Fruit fly (Drosophila melanogaster) whole organism, prepupa: ENCODE data around the gene Atg18a.
A peak's percentile ranks its signal among the peaks of the same experiment; 100 is the strongest.

Source experiments
- Blimp-1 ChIP-seq: fragments of 200-800 bp; sonication (Bioruptor generic); optimal IDR thresholded peaks from 3 replicates; lab custom pipeline; 2017; ENCODE audit warnings: missing biosample characterization, missing genetic modification characterization, mild to moderate bottlenecking, moderate library complexity, missing genetic modification reagents
- CG10631 ChIP-seq: fragments of 200-800 bp; sonication (Bioruptor generic); optimal IDR thresholded peaks from 2 replicates; lab custom pipeline; 2016; ENCODE audit warnings: missing biosample characterization, missing genetic modification characterization
- CG10669 ChIP-seq: fragments of 200-800 bp; sonication (Bioruptor generic); optimal IDR thresholded peaks from 3 replicates; lab custom pipeline; 2018; ENCODE audit warnings: missing biosample characterization, mild to moderate bottlenecking, missing genetic modification characterization, moderate library complexity
- CG11762 ChIP-seq: fragments of 200-800 bp; sonication (Bioruptor generic); optimal IDR thresholded peaks from 3 replicates; lab custom pipeline; 2016; ENCODE audit warnings: missing biosample characterization, missing genetic modification characterization; ENCODE audit not compliant: insufficient read depth
- CG11902 ChIP-seq: fragments of 200-800 bp; sonication (Bioruptor generic); optimal IDR thresholded peaks from 3 replicates; lab custom pipeline; 2016; ENCODE audit warnings: missing biosample characterization, missing genetic modification characterization
- CG15336 ChIP-seq: fragments of 200-800 bp; sonication (Bioruptor generic); IDR thresholded peaks from 2 replicates; pipeline ENCODE4 v1.3.6; 2022; ENCODE audit warnings: missing biosample characterization, missing genetic modification characterization
- CG1621 ChIP-seq: fragments of 200-800 bp; sonication (Bioruptor generic); optimal IDR thresholded peaks from 3 replicates; lab custom pipeline; 2018; ENCODE audit warnings: missing biosample characterization, mild to moderate bottlenecking, missing genetic modification characterization
- CG16779 ChIP-seq: fragments of 200-800 bp; sonication (Bioruptor generic); optimal IDR thresholded peaks from 3 replicates; lab custom pipeline; 2017; ENCODE audit warnings: missing biosample characterization, mild to moderate bottlenecking, missing genetic modification characterization
- CG3032 ChIP-seq: fragments of 200-800 bp; optimal IDR thresholded peaks from 2 replicates; lab custom pipeline; 2019; ENCODE audit warnings: missing biosample characterization, mild to moderate bottlenecking, missing genetic modification characterization, moderate library complexity
- CG31627 ChIP-seq: fragments of 200-800 bp; sonication (Bioruptor generic); optimal IDR thresholded peaks from 3 replicates; lab custom pipeline; 2016; ENCODE audit warnings: missing biosample characterization, missing genetic modification characterization
- CG34406 ChIP-seq: fragments of 200-800 bp; sonication (Bioruptor generic); optimal IDR thresholded peaks from 3 replicates; lab custom pipeline; 2016; ENCODE audit warnings: missing biosample characterization, missing genetic modification characterization
- CG4318 ChIP-seq: fragments of 200-800 bp; sonication (Bioruptor generic); optimal IDR thresholded peaks from 3 replicates; lab custom pipeline; 2017; ENCODE audit warnings: missing biosample characterization, mild to moderate bottlenecking, missing genetic modification characterization
- CG6276 ChIP-seq: fragments of 200-800 bp; sonication (Bioruptor generic); optimal IDR thresholded peaks from 2 replicates; lab custom pipeline; 2017; ENCODE audit warnings: missing biosample characterization, mild to moderate bottlenecking, missing genetic modification characterization
- CG6792 ChIP-seq: fragments of 200-800 bp; sonication (Bioruptor generic); optimal IDR thresholded peaks from 3 replicates; lab custom pipeline; 2016; ENCODE audit warnings: missing biosample characterization, missing genetic modification characterization
- CG6808 ChIP-seq: fragments of 200-800 bp; sonication (Bioruptor generic); optimal IDR thresholded peaks from 3 replicates; lab custom pipeline; 2017; ENCODE audit warnings: missing biosample characterization, missing genetic modification characterization, mild to moderate bottlenecking, moderate library complexity, missing genetic modification reagents
- CG6854 ChIP-seq: fragments of 200-800 bp; sonication (Bioruptor generic); optimal IDR thresholded peaks from 2 replicates; lab custom pipeline; 2017; ENCODE audit warnings: missing biosample characterization, mild to moderate bottlenecking, missing genetic modification characterization
- CG8319 ChIP-seq: fragments of 200-800 bp; sonication (Bioruptor generic); optimal IDR thresholded peaks from 3 replicates; lab custom pipeline; 2016; ENCODE audit warnings: missing biosample characterization, missing genetic modification characterization
- CG8632 ChIP-seq: fragments of 200-800 bp; sonication (Bioruptor generic); optimal IDR thresholded peaks from 3 replicates; lab custom pipeline; 2016; ENCODE audit warnings: missing biosample characterization, missing genetic modification characterization
- CG9139 ChIP-seq: fragments of 200-800 bp; sonication (Bioruptor generic); optimal IDR thresholded peaks from 3 replicates; lab custom pipeline; 2017; ENCODE audit warnings: missing biosample characterization, mild to moderate bottlenecking, missing genetic modification characterization
- Eip78C ChIP-seq: fragments of 200-800 bp; sonication (Bioruptor generic); peaks from one replicate; lab custom pipeline; 2016; ENCODE audit warnings: missing biosample characterization, missing genetic modification characterization
- Eip93F ChIP-seq: fragments of 200-800 bp; sonication (Bioruptor generic); optimal IDR thresholded peaks from 2 replicates; lab custom pipeline; 2016; ENCODE audit warnings: missing biosample characterization, mild to moderate bottlenecking, missing genetic modification characterization
- Ets96B ChIP-seq: fragments of 200-800 bp; optimal IDR thresholded peaks from 2 replicates; lab custom pipeline; 2019; ENCODE audit warnings: missing biosample characterization, mild to moderate bottlenecking, missing genetic modification characterization, moderate library complexity
- Gug ChIP-seq: fragments of 200-800 bp; sonication (Bioruptor generic); IDR thresholded peaks from 2 replicates; pipeline ENCODE4 v1.3.6; 2022; ENCODE audit warnings: missing biosample characterization, missing genetic modification characterization
- Hr38 ChIP-seq: sonication (Bioruptor generic); optimal IDR thresholded peaks from 2 replicates; lab custom pipeline; 2016; ENCODE audit warnings: missing biosample characterization, missing genetic modification characterization
- Hr39 ChIP-seq: fragments of 200-800 bp; sonication (Bioruptor generic); optimal IDR thresholded peaks from 2 replicates; lab custom pipeline; 2016; ENCODE audit warnings: missing biosample characterization, missing genetic modification characterization
- Hr4 ChIP-seq: fragments of 200-800 bp; sonication (Bioruptor generic); optimal IDR thresholded peaks from 3 replicates; lab custom pipeline; 2016; ENCODE audit warnings: missing biosample characterization, missing genetic modification characterization
- Met ChIP-seq: fragments of 200-800 bp; sonication (Bioruptor generic); optimal IDR thresholded peaks from 3 replicates; lab custom pipeline; 2016; ENCODE audit warnings: missing biosample characterization, missing genetic modification characterization
- OdsH ChIP-seq: fragments of 200-800 bp; sonication (Bioruptor generic); optimal IDR thresholded peaks from 3 replicates; lab custom pipeline; 2016; ENCODE audit warnings: missing biosample characterization, missing genetic modification characterization
- Smox ChIP-seq: fragments of 200-800 bp; sonication (Bioruptor generic); optimal IDR thresholded peaks from 3 replicates; lab custom pipeline; 2016; ENCODE audit warnings: missing biosample characterization, missing genetic modification characterization
- Sox102F ChIP-seq: fragments of 200-800 bp; sonication (Bioruptor generic); optimal IDR thresholded peaks from 2 replicates; lab custom pipeline; 2016; ENCODE audit warnings: missing biosample characterization, mild to moderate bottlenecking, missing genetic modification characterization
- Sox15 ChIP-seq: fragments of 200-800 bp; sonication (Bioruptor generic); optimal IDR thresholded peaks from 3 replicates; lab custom pipeline; 2016; ENCODE audit warnings: missing biosample characterization, missing genetic modification characterization
- dsx ChIP-seq: fragments of 200-800 bp; optimal IDR thresholded peaks from 3 replicates; lab custom pipeline; 2019; ENCODE audit warnings: missing biosample characterization, mild to moderate bottlenecking, missing genetic modification characterization, moderate library complexity; ENCODE audit not compliant: poor library complexity, severe bottlenecking
- eg ChIP-seq: fragments of 200-800 bp; sonication (Bioruptor generic); IDR thresholded peaks from 3 replicates; pipeline ENCODE4 v1.3.6; 2022; ENCODE audit warnings: missing biosample characterization, missing genetic modification characterization
- esn ChIP-seq: fragments of 200-800 bp; sonication (Bioruptor generic); optimal IDR thresholded peaks from 2 replicates; lab custom pipeline; 2016; ENCODE audit warnings: missing biosample characterization, mild to moderate bottlenecking, missing genetic modification characterization, moderate library complexity
- fd59A ChIP-seq: fragments of 200-800 bp; sonication (Bioruptor generic); optimal IDR thresholded peaks from 2 replicates; lab custom pipeline; 2017; ENCODE audit warnings: missing biosample characterization, mild to moderate bottlenecking, missing genetic modification characterization, missing genetic modification reagents
- net ChIP-seq: fragments of 200-800 bp; sonication (Bioruptor generic); optimal IDR thresholded peaks from 3 replicates; lab custom pipeline; 2016; ENCODE audit warnings: missing biosample characterization, missing genetic modification characterization
- pdm3 ChIP-seq: fragments of 200-800 bp; sonication (Bioruptor generic); optimal IDR thresholded peaks from 3 replicates; lab custom pipeline; 2016; ENCODE audit warnings: missing biosample characterization, missing genetic modification characterization
- spab ChIP-seq: fragments of 200-800 bp; sonication (Bioruptor generic); optimal IDR thresholded peaks from 2 replicates; lab custom pipeline; 2017; ENCODE audit warnings: missing biosample characterization, mild to moderate bottlenecking, missing genetic modification characterization, missing genetic modification reagents
- ss ChIP-seq, 2 experiments: fragments of 200-800 bp; sonication (Bioruptor generic); optimal IDR thresholded peaks; 2 replicates in 1 of 2; 3 replicates in 1 of 2; lab custom pipeline; 2017 to 2018; ENCODE audit warnings: mild to moderate bottlenecking in 2 of 2, missing biosample characterization in 2 of 2, missing genetic modification characterization in 2 of 2, moderate library complexity in 1 of 2
- svp ChIP-seq: fragments of 200-800 bp; sonication (Bioruptor generic); peaks from one replicate; lab custom pipeline; 2016; ENCODE audit warnings: missing biosample characterization, missing genetic modification characterization
- topi ChIP-seq: fragments of 200-800 bp; sonication (Bioruptor generic); optimal IDR thresholded peaks from 3 replicates; lab custom pipeline; 2016; ENCODE audit warnings: missing biosample characterization, missing genetic modification characterization

Gene Atg18a

dm6 chr3L:8153206-8153996, 33.3 kb upstream of the Atg18a start (continued):
- TF ChIP-seq CG31627 (GFP tag; lab: Kevin White, UChicago) (peak; percentile 46), net (GFP tag; lab: Kevin White, UChicago) (peak; percentile 90), CG11902 (peak; percentile 52), CG1621 (tag; lab: Kevin White, UChicago) (no peak), OdsH (GFP tag; lab: Kevin White, UChicago) (peak; percentile 90), CG8632 (GFP tag; lab: Kevin White, UChicago) (peak; percentile 63), svp (GFP tag; lab: Kevin White, UChicago) (no peak), CG6808 (GFP tag; lab: Kevin White, UChicago) (peak; percentile 47), CG34406 (GFP tag; lab: Kevin White, UChicago) (peak; percentile 68), Eip93F (GFP tag; lab: Kevin White, UChicago) (no peak)

dm6 chr3L:8154544-8154943, 32.1 kb upstream of the Atg18a start:
- TF ChIP-seq CG10669 (GFP tag; lab: Kevin White, UChicago) (peak; percentile 9), CG6808 (GFP tag; lab: Kevin White, UChicago) (peak; percentile 41), spab (GFP tag; lab: Kevin White, UChicago) (peak; percentile 18), CG8632 (GFP tag; lab: Kevin White, UChicago) (peak; percentile 10), CG9139 (GFP tag; lab: Kevin White, UChicago) (peak; percentile 36), CG15336 (GFP tag; lab: Robert Waterston, UW) (peak; percentile 37; the same call in 1 of the 2 replicates), Hr38 (GFP tag; lab: Kevin White, UChicago) (no peak), Eip78C (peak; percentile 18), net (GFP tag; lab: Kevin White, UChicago) (no peak), CG16779 (tag; lab: Kevin White, UChicago) (no peak), ss (GFP tag; optimal IDR thresholded peaks at IDR 0.05; lab: Kevin White, UChicago) (peak in 1 of 2 experiments; percentile 36)

- no peak for TF ChIP-seq topi (GFP tag; lab: Kevin White, UChicago)
- no peak for TF ChIP-seq CG4318 (GFP tag; lab: Kevin White, UChicago)
Measured at dm6 chr3L:8155324-8155723, 31.3 kb upstream of the Atg18a start.

- TF ChIP-seq Gug (GFP tag; lab: Robert Waterston, UW) (no peak), Blimp-1 (GFP tag; lab: Kevin White, UChicago) (no peak), svp (GFP tag; lab: Kevin White, UChicago) (peak; percentile 75), ss (GFP tag; optimal IDR thresholded peaks at IDR 0.05; lab: Kevin White, UChicago) (peak in 1 of 2 experiments; percentile 22), eg (GFP tag; lab: Robert Waterston, UW) (peak; percentile 44; the same call in 1 of the 3 replicates), fd59A (GFP tag; lab: Kevin White, UChicago) (no peak), Hr39 (GFP tag; lab: Kevin White, UChicago) (no peak), CG16779 (tag; lab: Kevin White, UChicago) (no peak), CG34406 (GFP tag; lab: Kevin White, UChicago) (peak; percentile 45), CG10631 (GFP tag; lab: Kevin White, UChicago) (no peak), Sox15 (GFP tag; lab: Kevin White, UChicago) (no peak), CG9139 (GFP tag; lab: Kevin White, UChicago) (no peak), Ets96B (tag; lab: Kevin White, UChicago) (peak; percentile 1), Sox102F (GFP tag; lab: Kevin White, UChicago) (no peak), dsx (GFP tag; lab: Kevin White, UChicago) (no peak), spab (GFP tag; lab: Kevin White, UChicago) (no peak), net (GFP tag; lab: Kevin White, UChicago) (peak; percentile 15), CG6792 (GFP tag; lab: Kevin White, UChicago) (no peak), Hr38 (GFP tag; lab: Kevin White, UChicago) (no peak), CG8319 (no peak), Met (GFP tag; lab: Kevin White, UChicago) (peak; percentile 29), CG15336 (GFP tag; lab: Robert Waterston, UW) (peak; percentile 41; the same call in 1 of the 2 replicates), CG6276 (GFP tag; lab: Kevin White, UChicago) (peak; percentile 36), CG11762 (no peak), CG6854 (GFP tag; lab: Kevin White, UChicago) (no peak), CG10669 (GFP tag; lab: Kevin White, UChicago) (peak; percentile 16), Smox (peak; percentile 12), Hr4 (GFP tag; lab: Kevin White, UChicago) (peak; percentile 15), Eip78C (peak; percentile 78), pdm3 (peak; percentile 31), CG3032 (tag; lab: Kevin White, UChicago) (peak; percentile 34), esn (GFP tag; lab: Kevin White, UChicago) (peak; percentile 21), CG1621 (tag; lab: Kevin White, UChicago) (no peak)
Measured at dm6 chr3L:8156199-8156598, 30.5 kb upstream of the Atg18a start.
